Worm (Caenorhabditis elegans) whole organism, L4 larva: ENCODE data around the gene ZK666.8.

Source experiments
- D1046.2 ChIP-seq: fragments of 200-800 bp; sonication (Bioruptor generic); IDR thresholded peaks from 2 replicates; pipeline ENCODE4 v1.3.6; 2022; ENCODE audit warnings: missing genetic modification characterization, missing compliant biosample characterization
- F10B5.3 ChIP-seq: sonication (generic microtip); optimal IDR thresholded peaks from 2 replicates; lab custom pipeline; 2016; ENCODE audit warnings: mild to moderate bottlenecking, missing genetic modification characterization, missing compliant biosample characterization
- F49E8.2 ChIP-seq: sonication (generic microtip); optimal IDR thresholded peaks from 2 replicates; lab custom pipeline; 2016; ENCODE audit warnings: missing compliant biosample characterization, mild to moderate bottlenecking, missing genetic modification characterization, borderline replicate concordance
- T26A8.4 ChIP-seq: fragments of 200-800 bp; sonication (Bioruptor generic); IDR thresholded peaks from 2 replicates; pipeline ENCODE4 v1.3.6; 2022; ENCODE audit warnings: missing genetic modification characterization, missing compliant biosample characterization
- Y105C5A.15 ChIP-seq: fragments of 200-800 bp; sonication (Bioruptor generic); IDR thresholded peaks from 2 replicates; pipeline ENCODE4 v1.3.6; 2022; ENCODE audit warnings: missing genetic modification characterization, missing compliant biosample characterization
- Y5F2A.4 ChIP-seq: fragments of 200-800 bp; sonication (Bioruptor generic); optimal IDR thresholded peaks from 2 replicates; lab custom pipeline; 2018; ENCODE audit warnings: mild to moderate bottlenecking, missing genetic modification characterization, missing compliant biosample characterization
- ZK337.2 ChIP-seq: fragments of 200-800 bp; sonication (Bioruptor generic); IDR thresholded peaks from 2 replicates; pipeline ENCODE4 v1.3.6; 2022; ENCODE audit warnings: missing genetic modification reagents, missing genetic modification characterization, missing compliant biosample characterization
- aha-1 ChIP-seq: fragments of 150-350 bp; peaks from one replicate; lab custom pipeline; 2014; ENCODE audit warnings: missing biosample characterization, missing genetic modification characterization
- aly-2 ChIP-seq: sonication (generic microtip); optimal IDR thresholded peaks from 2 replicates; lab custom pipeline; 2018; ENCODE audit warnings: missing biosample characterization, missing genetic modification characterization
- arid-1 ChIP-seq: fragments of 200-800 bp; sonication (Bioruptor generic); conservative IDR thresholded peaks from 2 replicates; pipeline ENCODE4 v1.3.6; 2022; ENCODE audit warnings: missing genetic modification reagents, missing genetic modification characterization, missing compliant biosample characterization
- attf-4 ChIP-seq: sonication (generic microtip); optimal IDR thresholded peaks from 3 replicates; lab custom pipeline; 2017; ENCODE audit warnings: missing biosample characterization, missing genetic modification characterization
- ceh-20 ChIP-seq: fragments of 200-800 bp; sonication (Bioruptor generic); IDR thresholded peaks from 2 replicates; pipeline ENCODE4 v1.3.6; 2022; ENCODE audit warnings: missing genetic modification reagents, missing genetic modification characterization, missing compliant biosample characterization
- ceh-28 ChIP-seq: fragments of 150-350 bp; optimal IDR thresholded peaks from 2 replicates; lab custom pipeline; 2014; ENCODE audit warnings: missing biosample characterization, missing genetic modification reagents, missing genetic modification characterization
- ceh-32 ChIP-seq: sonication (generic microtip); optimal IDR thresholded peaks from 2 replicates; lab custom pipeline; 2016; ENCODE audit warnings: mild to moderate bottlenecking, missing genetic modification characterization, missing compliant biosample characterization; ENCODE audit not compliant: poor library complexity
- ceh-62 ChIP-seq: sonication (generic microtip); optimal IDR thresholded peaks from 2 replicates; lab custom pipeline; 2017; ENCODE audit warnings: missing biosample characterization, missing genetic modification characterization
- ceh-82 ChIP-seq: sonication (generic microtip); optimal IDR thresholded peaks from 2 replicates; lab custom pipeline; 2017; ENCODE audit warnings: missing biosample characterization, missing genetic modification characterization
- ces-1 ChIP-seq: fragments of 150-350 bp; sonication (generic microtip); optimal IDR thresholded peaks from 4 replicates; lab custom pipeline; 2014; ENCODE audit warnings: missing biosample characterization, missing genetic modification reagents, missing genetic modification characterization
- cey-2 ChIP-seq: sonication (generic microtip); optimal IDR thresholded peaks from 3 replicates; lab custom pipeline; 2017; ENCODE audit warnings: missing genetic modification characterization, mild to moderate bottlenecking, missing compliant biosample characterization, antibody characterized with exemption, borderline replicate concordance; ENCODE audit not compliant: insufficient read depth
- ctbp-1 ChIP-seq: fragments of 200-800 bp; sonication (Bioruptor generic); IDR thresholded peaks from 2 replicates; pipeline ENCODE4 v1.3.6; 2022; ENCODE audit warnings: missing genetic modification reagents, missing genetic modification characterization, missing compliant biosample characterization
- daf-12 ChIP-seq: fragments of 150-350 bp; optimal IDR thresholded peaks from 2 replicates; lab custom pipeline; 2014; ENCODE audit warnings: missing biosample characterization, missing genetic modification reagents, missing genetic modification characterization
- daf-8 ChIP-seq: fragments of 200-800 bp; sonication (Bioruptor generic); IDR thresholded peaks from 2 replicates; pipeline ENCODE4 v1.3.6; 2022; ENCODE audit warnings: missing genetic modification characterization, missing compliant biosample characterization
- dmd-6 ChIP-seq: fragments of 200-800 bp; sonication (Bioruptor generic); IDR thresholded peaks from 2 replicates; pipeline ENCODE4 v1.3.6; 2022; ENCODE audit warnings: missing genetic modification reagents, missing genetic modification characterization, missing compliant biosample characterization
- dmd-8 ChIP-seq: fragments of 200-800 bp; sonication (Bioruptor generic); IDR thresholded peaks from 2 replicates; pipeline ENCODE4 v1.3.6; 2022; ENCODE audit warnings: missing genetic modification characterization, missing compliant biosample characterization
- dpl-1 ChIP-seq: fragments of 150-350 bp; optimal IDR thresholded peaks from 2 replicates; lab custom pipeline; 2014; ENCODE audit warnings: missing biosample characterization, missing genetic modification reagents, missing genetic modification characterization
- duxl-1 ChIP-seq: sonication (generic microtip); optimal IDR thresholded peaks from 2 replicates; lab custom pipeline; 2016; ENCODE audit warnings: mild to moderate bottlenecking, missing genetic modification characterization, moderate library complexity, missing compliant biosample characterization; ENCODE audit not compliant: poor library complexity
- egl-27 ChIP-seq: sonication (generic microtip); optimal IDR thresholded peaks from 3 replicates; lab custom pipeline; 2017; ENCODE audit warnings: missing biosample characterization, missing genetic modification reagents, missing genetic modification characterization
- egl-43 ChIP-seq: fragments of 200-800 bp; sonication (Bioruptor generic); IDR thresholded peaks from 2 replicates; pipeline ENCODE4 v1.3.6; 2022; ENCODE audit warnings: missing genetic modification reagents, missing genetic modification characterization, missing compliant biosample characterization
- fkh-10 ChIP-seq: fragments of 150-350 bp; optimal IDR thresholded peaks from 2 replicates; lab custom pipeline; 2014; ENCODE audit warnings: missing biosample characterization, missing genetic modification reagents, missing genetic modification characterization
- fos-1 ChIP-seq: fragments of 150-350 bp; optimal IDR thresholded peaks from 2 replicates; lab custom pipeline; 2014; ENCODE audit warnings: missing biosample characterization, missing genetic modification characterization
- gei-8 ChIP-seq: fragments of 200-800 bp; sonication (Bioruptor generic); optimal IDR thresholded peaks from 2 replicates; lab custom pipeline; 2018; ENCODE audit warnings: mild to moderate bottlenecking, missing genetic modification characterization, missing compliant biosample characterization
- hif-1 ChIP-seq, 2 experiments: sonication (generic microtip); optimal IDR thresholded peaks; 2 replicates each; lab custom pipeline; 2016 to 2017; ENCODE audit warnings: missing compliant biosample characterization in 2 of 2, missing genetic modification characterization in 2 of 2, missing genetic modification reagents in 2 of 2, missing genotype in 2 of 2, mild to moderate bottlenecking in 1 of 2
- hlh-11 ChIP-seq: fragments of 200-800 bp; sonication (Bioruptor generic); optimal IDR thresholded peaks from 2 replicates; lab custom pipeline; 2018; ENCODE audit warnings: mild to moderate bottlenecking, missing genetic modification characterization, missing compliant biosample characterization
- hlh-30 ChIP-seq: sonication (generic microtip); optimal IDR thresholded peaks from 2 replicates; lab custom pipeline; 2017; ENCODE audit warnings: antibody characterized with exemption, mild to moderate bottlenecking, missing genetic modification characterization, missing compliant biosample characterization; ENCODE audit not compliant: insufficient read depth
- hmg-1.1 ChIP-seq: fragments of 200-800 bp; sonication (Bioruptor generic); IDR thresholded peaks from 2 replicates; pipeline ENCODE4 v1.3.6; 2022; ENCODE audit warnings: missing genetic modification reagents, missing genetic modification characterization, missing compliant biosample characterization
- lin-15B ChIP-seq: fragments of 150-350 bp; sonication (generic microtip); optimal IDR thresholded peaks from 3 replicates; lab custom pipeline; 2014; ENCODE audit warnings: missing biosample characterization, missing genetic modification characterization
- madf-5 ChIP-seq, 2 experiments: fragments of 200-800 bp; sonication (Bioruptor generic); IDR thresholded peaks; 2 replicates each; pipeline ENCODE4 v1.3.6; 2022; ENCODE audit warnings: missing compliant biosample characterization in 2 of 2, missing genetic modification characterization in 2 of 2
- madf-9 ChIP-seq: fragments of 200-800 bp; sonication (Bioruptor generic); conservative IDR thresholded peaks from 2 replicates; pipeline ENCODE4 v1.3.6; 2022; ENCODE audit warnings: missing genetic modification reagents, missing genetic modification characterization, missing compliant biosample characterization
- mdt-29 ChIP-seq: fragments of 200-800 bp; sonication (Bioruptor generic); IDR thresholded peaks from 2 replicates; pipeline ENCODE4 v1.3.6; 2022; ENCODE audit warnings: missing genetic modification reagents, missing genetic modification characterization, missing compliant biosample characterization
- mep-1 ChIP-seq: fragments of 150-350 bp; sonication (generic microtip); optimal IDR thresholded peaks from 3 replicates; lab custom pipeline; 2014; ENCODE audit warnings: missing biosample characterization, missing genetic modification characterization
- mxl-3 ChIP-seq: fragments of 200-800 bp; sonication (Bioruptor generic); optimal IDR thresholded peaks from 2 replicates; lab custom pipeline; 2018; ENCODE audit warnings: mild to moderate bottlenecking, missing genetic modification characterization, missing compliant biosample characterization
- nhr-10 ChIP-seq: fragments of 150-350 bp; optimal IDR thresholded peaks from 2 replicates; lab custom pipeline; 2014; ENCODE audit warnings: missing biosample characterization, missing genetic modification characterization
- nhr-25 ChIP-seq: sonication (generic microtip); optimal IDR thresholded peaks from 2 replicates; lab custom pipeline; 2017; ENCODE audit warnings: missing genetic modification characterization, mild to moderate bottlenecking, missing compliant biosample characterization, antibody characterized with exemption, moderate library complexity, borderline replicate concordance; ENCODE audit not compliant: insufficient read depth
- nhr-28 ChIP-seq: fragments of 150-350 bp; optimal IDR thresholded peaks from 2 replicates; lab custom pipeline; 2014; ENCODE audit warnings: missing biosample characterization, missing genetic modification characterization
- nhr-48 ChIP-seq: sonication (generic microtip); optimal IDR thresholded peaks from 2 replicates; lab custom pipeline; 2016; ENCODE audit warnings: mild to moderate bottlenecking, missing genetic modification characterization, missing compliant biosample characterization
- nhr-77 ChIP-seq: fragments of 150-350 bp; optimal IDR thresholded peaks from 2 replicates; lab custom pipeline; 2014; ENCODE audit warnings: missing biosample characterization, missing genetic modification characterization
- php-3 ChIP-seq: fragments of 200-800 bp; sonication (Bioruptor generic); IDR thresholded peaks from 2 replicates; pipeline ENCODE4 v1.3.6; 2022; ENCODE audit warnings: missing genetic modification reagents, missing genetic modification characterization, missing compliant biosample characterization
- pqm-1 ChIP-seq: sonication (generic microtip); optimal IDR thresholded peaks from 2 replicates; lab custom pipeline; 2017; ENCODE audit warnings: missing biosample characterization, missing genetic modification characterization
- saeg-2 ChIP-seq: fragments of 200-800 bp; sonication (Bioruptor generic); IDR thresholded peaks from 2 replicates; pipeline ENCODE4 v1.3.6; 2022; ENCODE audit warnings: missing genetic modification reagents, missing genetic modification characterization, missing compliant biosample characterization
- sdz-12 ChIP-seq: fragments of 200-800 bp; sonication (Bioruptor generic); optimal IDR thresholded peaks from 2 replicates; lab custom pipeline; 2018; ENCODE audit warnings: mild to moderate bottlenecking, missing genetic modification characterization, missing compliant biosample characterization
- set-16 ChIP-seq: fragments of 200-800 bp; sonication (Bioruptor generic); IDR thresholded peaks from 2 replicates; pipeline ENCODE4 v1.3.6; 2022; ENCODE audit warnings: missing genetic modification reagents, missing genetic modification characterization, missing compliant biosample characterization
- spr-1 ChIP-seq: sonication (generic microtip); optimal IDR thresholded peaks from 2 replicates; lab custom pipeline; 2016; ENCODE audit warnings: mild to moderate bottlenecking, missing genetic modification characterization, missing compliant biosample characterization
- zfp-2 ChIP-seq: sonication (generic microtip); optimal IDR thresholded peaks from 2 replicates; lab custom pipeline; 2016; ENCODE audit warnings: mild to moderate bottlenecking, missing genetic modification characterization, missing compliant biosample characterization

ZK666.8 gene

ce11 chrII:10446300-10446699, 46.6 kb downstream of the ZK666.8 start:
- TF ChIP-seq F49E8.2 (tag; lab: Kevin White, UChicago) (no peak), fkh-10 (no peak), nhr-25 (tag; lab: Kevin White, UChicago) (no peak), dmd-6 (GFP tag; lab: Robert Waterston, UW) (peak; percentile 71), nhr-48 (tag; lab: Kevin White, UChicago) (no peak), spr-1 (no peak), nhr-10 (tag; lab: Kevin White, UChicago) (no peak), ceh-32 (tag; lab: Kevin White, UChicago) (no peak), daf-8 (GFP tag; lab: Robert Waterston, UW) (no peak), fos-1 (tag; lab: Kevin White, UChicago) (no peak), madf-9 (GFP tag; lab: Robert Waterston, UW) (no peak), D1046.2 (no peak), zfp-2 (tag; lab: Kevin White, UChicago) (no peak), ctbp-1 (GFP tag; lab: Robert Waterston, UW) (no peak), egl-43 (GFP tag; lab: Robert Waterston, UW) (no peak), cey-2 (no peak), saeg-2 (GFP tag; lab: Robert Waterston, UW) (no peak), mep-1 (tag; lab: Kevin White, UChicago) (no peak), mdt-29 (peak; percentile 77), egl-27 (no peak), T26A8.4 (GFP tag; lab: Robert Waterston, UW) (no peak), madf-5 (GFP tag; IDR thresholded peaks at IDR 0.05; lab: Robert Waterston, UW) (no peak), ceh-20 (GFP tag; lab: Robert Waterston, UW) (no peak), lin-15B (tag; lab: Kevin White, UChicago) (no peak), Y5F2A.4 (GFP tag; lab: Kevin White, UChicago) (no peak), ceh-28 (tag; lab: Kevin White, UChicago) (no peak), duxl-1 (tag; lab: Kevin White, UChicago) (no peak), hlh-11 (tag; lab: Kevin White, UChicago) (peak; percentile 86), hmg-1.1 (no peak), set-16 (GFP tag; lab: Robert Waterston, UW) (no peak), dpl-1 (GFP tag; lab: Kevin White, UChicago) (no peak), arid-1 (GFP tag; lab: Robert Waterston, UW) (no peak), ZK337.2 (GFP tag; lab: Robert Waterston, UW) (no peak), aly-2 (tag; lab: Kevin White, UChicago) (no peak), daf-12 (tag; lab: Kevin White, UChicago) (no peak), attf-4 (tag; lab: Kevin White, UChicago) (no peak), aha-1 (no peak), ces-1 (GFP tag; lab: Kevin White, UChicago) (no peak), gei-8 (GFP tag; lab: Kevin White, UChicago) (no peak), mxl-3 (GFP tag; lab: Kevin White, UChicago) (peak; percentile 21), ceh-82 (tag; lab: Kevin White, UChicago) (no peak), php-3 (GFP tag; lab: Robert Waterston, UW) (peak; percentile 54; the same call in 1 of the 2 replicates), nhr-77 (tag; lab: Kevin White, UChicago) (peak; percentile 79), Y105C5A.15 (no peak), hif-1 (tag; optimal IDR thresholded peaks at IDR 0.05; lab: Kevin White, UChicago) (no peak), hlh-30 (tag; lab: Kevin White, UChicago) (peak; percentile 90), pqm-1 (tag; lab: Kevin White, UChicago) (no peak), sdz-12 (GFP tag; lab: Kevin White, UChicago) (no peak), nhr-28 (peak; percentile 85), F10B5.3 (tag; lab: Kevin White, UChicago) (no peak), dmd-8 (GFP tag; lab: Robert Waterston, UW) (no peak), ceh-62 (no peak)
